Worm (Caenorhabditis elegans) whole organism, early embryonic: ENCODE data around the gene K06H6.4.

Source experiments
- B0310.2 ChIP-seq: sonication (generic microtip); optimal IDR thresholded peaks from 2 replicates; lab custom pipeline; 2016; ENCODE audit warnings: mild to moderate bottlenecking, missing genetic modification characterization, missing compliant biosample characterization
- F13C5.2 ChIP-seq: sonication (generic microtip); optimal IDR thresholded peaks from 2 replicates; lab custom pipeline; 2017; ENCODE audit warnings: mild to moderate bottlenecking, missing genetic modification characterization, inconsistent platforms, missing compliant biosample characterization
- aly-1 ChIP-seq: sonication (generic microtip); optimal IDR thresholded peaks from 2 replicates; lab custom pipeline; 2016; ENCODE audit warnings: missing genetic modification characterization, missing compliant biosample characterization
- ama-1 ChIP-seq: fragments of 150-350 bp; optimal IDR thresholded peaks from 2 replicates; lab custom pipeline; 2014
- ceh-13 ChIP-seq: fragments of 200-800 bp; sonication (Bioruptor generic); optimal IDR thresholded peaks from 2 replicates; lab custom pipeline; 2018; ENCODE audit warnings: mild to moderate bottlenecking, missing genetic modification characterization, missing compliant biosample characterization
- ceh-36 ChIP-seq: sonication (generic microtip); optimal IDR thresholded peaks from 2 replicates; lab custom pipeline; 2016; ENCODE audit warnings: missing genetic modification characterization, inconsistent platforms, missing compliant biosample characterization
- ets-7 ChIP-seq: sonication (generic microtip); optimal IDR thresholded peaks from 2 replicates; lab custom pipeline; 2016; ENCODE audit warnings: missing genotype, missing genetic modification characterization, missing compliant biosample characterization
- flt-1 ChIP-seq: fragments of 200-800 bp; sonication (Bioruptor generic); IDR thresholded peaks from 2 replicates; pipeline ENCODE4 v1.3.6; 2022; ENCODE audit warnings: missing genetic modification characterization, missing compliant biosample characterization
- hmbx-1 ChIP-seq: sonication (generic microtip); optimal IDR thresholded peaks from 2 replicates; lab custom pipeline; 2016; ENCODE audit warnings: mild to moderate bottlenecking, missing genetic modification characterization, missing compliant biosample characterization
- hmg-4 ChIP-seq: fragments of 200-800 bp; sonication (Bioruptor generic); optimal IDR thresholded peaks from 2 replicates; lab custom pipeline; 2018; ENCODE audit warnings: mild to moderate bottlenecking, missing genetic modification characterization, missing compliant biosample characterization
- hnd-1 ChIP-seq: sonication (generic microtip); optimal IDR thresholded peaks from 2 replicates; lab custom pipeline; 2016; ENCODE audit warnings: missing genetic modification characterization, missing compliant biosample characterization
- pes-1 ChIP-seq: fragments of 200-800 bp; sonication (Bioruptor generic); IDR thresholded peaks from 2 replicates; pipeline ENCODE4 v1.3.6; 2022; ENCODE audit warnings: missing genetic modification reagents, missing genetic modification characterization, missing compliant biosample characterization
- scrt-1 ChIP-seq: fragments of 200-800 bp; sonication (Bioruptor generic); IDR thresholded peaks from 2 replicates; pipeline ENCODE4 v1.3.6; 2022; ENCODE audit warnings: missing genetic modification characterization, missing compliant biosample characterization
- sea-1 ChIP-seq: fragments of 200-800 bp; sonication (Bioruptor generic); conservative IDR thresholded peaks from 2 replicates; pipeline ENCODE4 v1.3.6; 2022; ENCODE audit warnings: missing genetic modification characterization, missing compliant biosample characterization
- tbx-11 ChIP-seq: fragments of 200-800 bp; sonication (Bioruptor generic); IDR thresholded peaks from 2 replicates; pipeline ENCODE4 v1.3.6; 2022; ENCODE audit warnings: missing genetic modification characterization, missing compliant biosample characterization
- tbx-37 ChIP-seq: fragments of 200-800 bp; sonication (Bioruptor generic); conservative IDR thresholded peaks from 2 replicates; pipeline ENCODE4 v1.3.6; 2022; ENCODE audit warnings: missing genetic modification reagents, missing genetic modification characterization, missing compliant biosample characterization
- tra-4 ChIP-seq: sonication (generic microtip); optimal IDR thresholded peaks from 2 replicates; lab custom pipeline; 2017; ENCODE audit warnings: missing genetic modification characterization, missing compliant biosample characterization

K06H6.4 gene

ce11 chrV:578977-579376 lies at the start of gene K06H6.4:
Gene K06H6.4, plus strand, starts transcription at chrV:579277.
- no peak for TF ChIP-seq ama-1 (lab: Kevin White, UChicago)
- no peak for TF ChIP-seq hmbx-1 (tag; lab: Kevin White, UChicago)
- no peak for TF ChIP-seq flt-1 (GFP tag; lab: Robert Waterston, UW)
- no peak for TF ChIP-seq ets-7 (tag; lab: Kevin White, UChicago)
- TF ChIP-seq F13C5.2: no peak
- TF ChIP-seq pes-1: no peak
- no peak for TF ChIP-seq hmg-4
- TF ChIP-seq sea-1: no peak
- TF ChIP-seq ceh-13 (GFP tag; lab: Kevin White, UChicago): no peak
- no peak for TF ChIP-seq tbx-37 (GFP tag; lab: Robert Waterston, UW)
- no peak for TF ChIP-seq ceh-36 (tag; lab: Kevin White, UChicago)

- TF ChIP-seq ceh-36 (tag; lab: Kevin White, UChicago): no peak
- TF ChIP-seq sea-1: no peak
- TF ChIP-seq ama-1 (lab: Kevin White, UChicago): no peak
Observed at ce11 chrV:532046-532445, 47.0 kb upstream of the K06H6.4 start, which contains the start of gene nhr-58. Gene nhr-58, plus strand, starts transcription at chrV:532259.

- TF ChIP-seq ceh-13 (GFP tag; lab: Kevin White, UChicago): no peak
Observed at ce11 chrV:534176-534575, 44.9 kb upstream of the K06H6.4 start, which contains the start of gene nhr-132. Gene nhr-132, plus strand, starts transcription at chrV:534446.

- TF ChIP-seq flt-1 (GFP tag; lab: Robert Waterston, UW) (no peak), tbx-11 (GFP tag; lab: Robert Waterston, UW) (no peak), scrt-1 (GFP tag; lab: Robert Waterston, UW) (no peak), hnd-1 (tag; lab: Kevin White, UChicago) (no peak), tra-4 (tag; lab: Kevin White, UChicago) (no peak), hmbx-1 (tag; lab: Kevin White, UChicago) (no peak), ets-7 (tag; lab: Kevin White, UChicago) (no peak), ceh-36 (tag; lab: Kevin White, UChicago) (no peak), hmg-4 (no peak), F13C5.2 (no peak), tbx-37 (GFP tag; lab: Robert Waterston, UW) (no peak), B0310.2 (no peak), ceh-13 (GFP tag; lab: Kevin White, UChicago) (no peak), sea-1 (no peak), pes-1 (no peak), aly-1 (tag; lab: Kevin White, UChicago) (no peak), ama-1 (lab: Kevin White, UChicago) (no peak)
Observed at ce11 chrV:536571-536970, 42.5 kb upstream of the K06H6.4 start, which contains the start of gene C14C6.5. Gene C14C6.5, plus strand, starts transcription at chrV:536628.

ce11 chrV:539040-539510 lies 40.0 kb upstream of the K06H6.4 start, which contains the start of gene nhr-155:
Gene nhr-155, plus strand, starts transcription at chrV:539460.
- TF ChIP-seq ceh-36 (tag; lab: Kevin White, UChicago) (no peak), tbx-37 (GFP tag; lab: Robert Waterston, UW) (no peak), aly-1 (tag; lab: Kevin White, UChicago) (no peak), flt-1 (GFP tag; lab: Robert Waterston, UW) (no peak), tra-4 (tag; lab: Kevin White, UChicago) (no peak), tbx-11 (GFP tag; lab: Robert Waterston, UW) (no peak), scrt-1 (GFP tag; lab: Robert Waterston, UW) (no peak), pes-1 (no peak), ets-7 (tag; lab: Kevin White, UChicago) (no peak), ceh-13 (GFP tag; lab: Kevin White, UChicago) (no peak)

ce11 chrV:541470-541869 lies 37.6 kb upstream of the K06H6.4 start:
- no peak for TF ChIP-seq F13C5.2
- no peak for TF ChIP-seq hmg-4
- no peak for TF ChIP-seq sea-1
- no peak for TF ChIP-seq pes-1
- no peak for TF ChIP-seq ceh-13 (GFP tag; lab: Kevin White, UChicago)
- TF ChIP-seq tbx-37 (GFP tag; lab: Robert Waterston, UW): no peak

ce11 chrV:543169-543568 lies 35.9 kb upstream of the K06H6.4 start, which contains the start of gene C14C6.3:
Gene C14C6.3, plus strand, starts transcription at chrV:543469.
- TF ChIP-seq tra-4 (tag; lab: Kevin White, UChicago): no peak
- TF ChIP-seq scrt-1 (GFP tag; lab: Robert Waterston, UW): no peak
- no peak for TF ChIP-seq hnd-1 (tag; lab: Kevin White, UChicago)
- no peak for TF ChIP-seq ceh-13 (GFP tag; lab: Kevin White, UChicago)
- TF ChIP-seq hmg-4: no peak
- TF ChIP-seq pes-1: no peak
- TF ChIP-seq tbx-37 (GFP tag; lab: Robert Waterston, UW): no peak

ce11 chrV:547980-548379 lies 31.1 kb upstream of the K06H6.4 start, which contains the start of gene C14C6.6:
Gene C14C6.6, minus strand, starts transcription at chrV:548080.
- TF ChIP-seq F13C5.2 (no peak), tbx-37 (GFP tag; lab: Robert Waterston, UW) (no peak), aly-1 (tag; lab: Kevin White, UChicago) (no peak), scrt-1 (GFP tag; lab: Robert Waterston, UW) (no peak), ceh-13 (GFP tag; lab: Kevin White, UChicago) (no peak), ets-7 (tag; lab: Kevin White, UChicago) (no peak), pes-1 (no peak), tra-4 (tag; lab: Kevin White, UChicago) (no peak), hmg-4 (no peak), tbx-11 (GFP tag; lab: Robert Waterston, UW) (no peak), hmbx-1 (tag; lab: Kevin White, UChicago) (no peak)
